Worm (Caenorhabditis elegans): ENCODE results near the gene lin-37.

The lin-37 gene

ce11 chrIII:7087691-7088323 is 15.5 kb upstream of the lin-37 start, which contains the start of gene fubl-2 (continued):
- no peak for TF ChIP-seq saeg-2 (GFP tag; IDR thresholded peaks at IDR 0.05)

- TF ChIP-seq ces-1 (GFP tag; optimal IDR thresholded peaks at IDR 0.05) (no peak), tra-1 (GFP tag; IDR thresholded peaks at IDR 0.05) (no peak), F49E8.2 (tag; optimal IDR thresholded peaks at IDR 0.05; ENCODE audit: borderline replicate concordance) (no peak), mes-2 (tag; optimal IDR thresholded peaks at IDR 0.05; ENCODE audit: poor library complexity, severe bottlenecking) (no peak), ama-1 (optimal IDR thresholded peaks at IDR 0.05) (no peak), rbr-2 (tag; optimal IDR thresholded peaks at IDR 0.05) (no peak), spr-3 (GFP tag; optimal IDR thresholded peaks at IDR 0.05) (no peak), daf-16 (GFP tag; optimal IDR thresholded peaks at IDR 0.05) (no peak), daf-16 (tag; optimal IDR thresholded peaks at IDR 0.05) (peak; percentile 18), nhr-28 (tag; optimal IDR thresholded peaks at IDR 0.05) (peak; percentile 66), zip-2 (tag; optimal IDR thresholded peaks at IDR 0.05) (no peak), tag-97 (GFP tag; IDR thresholded peaks at IDR 0.05) (no peak), sdz-12 (GFP tag; optimal IDR thresholded peaks at IDR 0.05) (no peak), ztf-7 (tag; optimal IDR thresholded peaks at IDR 0.05) (no peak), ceh-82 (tag; optimal IDR thresholded peaks at IDR 0.05) (no peak)
Measured at ce11 chrIII:7087180-7087579, 14.8 kb upstream of the lin-37 start.

- TF ChIP-seq unc-62 (GFP tag; optimal IDR thresholded peaks at IDR 0.05 in 1 of 2), result no peak
- TF ChIP-seq unc-62 (tag; optimal IDR thresholded peaks at IDR 0.05), result no peak
- peak; percentile 11; the same call in 1 of the 2 replicates for TF ChIP-seq lin-38 (GFP tag; IDR thresholded peaks at IDR 0.05)
Measured at ce11 chrIII:7084908-7085307, 12.6 kb upstream of the lin-37 start, which contains the start of gene tofu-7. TSS of gene tofu-7 (minus strand) at chrIII:7085018.

- TF ChIP-seq lin-39 (tag; optimal IDR thresholded peaks at IDR 0.05) (no peak), ama-1 (optimal IDR thresholded peaks at IDR 0.05) (no peak), lin-38 (GFP tag; IDR thresholded peaks at IDR 0.05) (no peak), daf-8 (GFP tag; IDR thresholded peaks at IDR 0.05) (no peak), nhr-28 (tag; optimal IDR thresholded peaks at IDR 0.05) (no peak), ceh-62 (tag; optimal IDR thresholded peaks at IDR 0.05) (no peak), sdz-12 (GFP tag; optimal IDR thresholded peaks at IDR 0.05) (no peak), daf-12 (tag; optimal IDR thresholded peaks at IDR 0.05) (no peak), mxl-3 (GFP tag; optimal IDR thresholded peaks at IDR 0.05) (no peak), madf-9 (GFP tag; conservative IDR thresholded peaks at IDR 0.05) (no peak), unc-130 (GFP tag; optimal IDR thresholded peaks at IDR 0.05) (no peak), D1046.2 (GFP tag; IDR thresholded peaks at IDR 0.05) (no peak), dve-1 (tag; optimal IDR thresholded peaks at IDR 0.05; ENCODE audit: insufficient read depth) (no peak), daf-19 (GFP tag; conservative IDR thresholded peaks at IDR 0.05) (no peak)
Measured at ce11 chrIII:7083106-7083505, 10.8 kb upstream of the lin-37 start.

ce11 chrIII:7081488-7081887 is 9.1 kb upstream of the lin-37 start:
- peak; percentile 33 for TF ChIP-seq nhr-28 (tag; optimal IDR thresholded peaks at IDR 0.05)
- TF ChIP-seq ztf-7 (tag; optimal IDR thresholded peaks at IDR 0.05), result peak; percentile 6
- TF ChIP-seq nhr-77 (tag; optimal IDR thresholded peaks at IDR 0.05), result peak; percentile 10
- no peak for TF ChIP-seq aly-2 (tag; optimal IDR thresholded peaks at IDR 0.05)
- no peak for TF ChIP-seq daf-16 (GFP tag; optimal IDR thresholded peaks at IDR 0.05)
- peak; percentile 33 for TF ChIP-seq daf-16 (tag; optimal IDR thresholded peaks at IDR 0.05)
- TF ChIP-seq pqm-1 (tag; optimal IDR thresholded peaks at IDR 0.05), result peak; percentile 65
- TF ChIP-seq F10B5.3 (tag; optimal IDR thresholded peaks at IDR 0.05), result no peak
- TF ChIP-seq mep-1 (tag; optimal IDR thresholded peaks at IDR 0.05), result no peak

All from whole organism, L4 larva.